Fruit fly (Drosophila melanogaster) Kc167 (cell line): ENCODE data around the gene CG12229.

Experiments used
- Myc ChIP-seq: fragments of >200 bp; optimal IDR thresholded peaks from 2 replicates; lab custom pipeline; 2017; ENCODE audit warnings: missing external identifiers
- Sin3A ChIP-seq: fragments of >200 bp; optimal IDR thresholded peaks from 2 replicates; lab custom pipeline; 2018; ENCODE audit warnings: missing external identifiers
- h ChIP-seq: fragments of >200 bp; optimal IDR thresholded peaks from 3 replicates; lab custom pipeline; 2018; ENCODE audit warnings: missing external identifiers
- insv ChIP-seq: fragments of >200 bp; optimal IDR thresholded peaks from 3 replicates; lab custom pipeline; 2018; ENCODE audit warnings: missing external identifiers
- psq ChIP-seq: fragments of >200 bp; optimal IDR thresholded peaks from 2 replicates; lab custom pipeline; 2017; ENCODE audit warnings: missing external identifiers
- ttk ChIP-seq: sonication (Bioruptor generic); optimal IDR thresholded peaks from 2 replicates; lab custom pipeline; 2017; ENCODE audit warnings: missing external identifiers

Gene CG12229

dm6 chr3L:17436331-17436730 lies at the start of gene CG12229:
Gene CG12229 (minus strand): TSS chr3L:17436431.
- no peak for TF ChIP-seq psq (lab: Kevin White, UChicago)

dm6 chr3L:17485280-17485792 lies 49.1 kb upstream of the CG12229 start:
- no peak for TF ChIP-seq ttk (lab: Kevin White, UChicago)
- TF ChIP-seq insv (lab: Kevin White, UChicago), result no peak
- TF ChIP-seq psq (lab: Kevin White, UChicago), result no peak
- TF ChIP-seq Sin3A (lab: Kevin White, UChicago), result no peak
- TF ChIP-seq h, result no peak
- no peak for TF ChIP-seq Myc (lab: Kevin White, UChicago)

- TF ChIP-seq Myc (lab: Kevin White, UChicago) (no peak), ttk (lab: Kevin White, UChicago) (no peak), Sin3A (lab: Kevin White, UChicago) (no peak), psq (lab: Kevin White, UChicago) (no peak), insv (lab: Kevin White, UChicago) (no peak), h (no peak)
These were observed 42.6 kb upstream of the CG12229 start, which contains the start of the genes CG13733 and qjt for dm6 chr3L:17478826-17479225. Gene CG13733 (minus strand): TSS chr3L:17478926. Gene qjt (plus strand): TSS chr3L:17479096.

dm6 chr3L:17476496-17476895 lies 40.3 kb upstream of the CG12229 start:
- no peak for TF ChIP-seq ttk (lab: Kevin White, UChicago)
- TF ChIP-seq insv (lab: Kevin White, UChicago), result no peak
- no peak for TF ChIP-seq h
- no peak for TF ChIP-seq Sin3A (lab: Kevin White, UChicago)
- no peak for TF ChIP-seq psq (lab: Kevin White, UChicago)
- no peak for TF ChIP-seq Myc (lab: Kevin White, UChicago)

- TF ChIP-seq insv (lab: Kevin White, UChicago) (no peak), ttk (lab: Kevin White, UChicago) (no peak), psq (lab: Kevin White, UChicago) (no peak), Sin3A (lab: Kevin White, UChicago) (no peak), Myc (lab: Kevin White, UChicago) (no peak), h (no peak)
These were observed 39.8 kb upstream of the CG12229 start, which contains the start of gene CG34250 for dm6 chr3L:17475979-17476393. Gene CG34250 (plus strand): TSS chr3L:17476222.

dm6 chr3L:17474711-17475451 lies 38.6 kb upstream of the CG12229 start, which contains the start of the genes UQCR-Q and CG46525:
Gene UQCR-Q (plus strand): TSS chr3L:17474761.
Gene CG46525 (plus strand): TSS chr3L:17475220.
- TF ChIP-seq insv (lab: Kevin White, UChicago) (no peak), ttk (lab: Kevin White, UChicago) (no peak), Sin3A (lab: Kevin White, UChicago) (no peak), h (no peak), Myc (lab: Kevin White, UChicago) (no peak), psq (lab: Kevin White, UChicago) (no peak)

dm6 chr3L:17473889-17474288 lies 37.7 kb upstream of the CG12229 start:
- TF ChIP-seq psq (lab: Kevin White, UChicago) (no peak), Sin3A (lab: Kevin White, UChicago) (no peak), Myc (lab: Kevin White, UChicago) (no peak), insv (lab: Kevin White, UChicago) (no peak), ttk (lab: Kevin White, UChicago) (no peak), h (no peak)

dm6 chr3L:17470110-17470509 lies 33.9 kb upstream of the CG12229 start, which contains the start of gene SecCl:
Gene SecCl (plus strand): TSS chr3L:17470127.
- TF ChIP-seq h (no peak), ttk (lab: Kevin White, UChicago) (no peak), Myc (lab: Kevin White, UChicago) (no peak), insv (lab: Kevin White, UChicago) (no peak), Sin3A (lab: Kevin White, UChicago) (no peak), psq (lab: Kevin White, UChicago) (no peak)

- TF ChIP-seq psq (lab: Kevin White, UChicago) (no peak), Sin3A (lab: Kevin White, UChicago) (no peak), insv (lab: Kevin White, UChicago) (no peak), ttk (lab: Kevin White, UChicago) (no peak), h (no peak), Myc (lab: Kevin White, UChicago) (no peak)
These were observed 29.6 kb upstream of the CG12229 start, which contains the start of gene QIL1 for dm6 chr3L:17465804-17466203. Gene QIL1 (plus strand): TSS chr3L:17465945.

- TF ChIP-seq ttk (lab: Kevin White, UChicago), result no peak
- TF ChIP-seq Myc (lab: Kevin White, UChicago), result no peak
- no peak for TF ChIP-seq insv (lab: Kevin White, UChicago)
- no peak for TF ChIP-seq psq (lab: Kevin White, UChicago)
- no peak for TF ChIP-seq Sin3A (lab: Kevin White, UChicago)
- TF ChIP-seq h, result no peak
These were observed 26.2 kb upstream of the CG12229 start for dm6 chr3L:17462474-17462873.

- TF ChIP-seq h, result no peak
- TF ChIP-seq psq (lab: Kevin White, UChicago), result no peak
- no peak for TF ChIP-seq Myc (lab: Kevin White, UChicago)
- no peak for TF ChIP-seq ttk (lab: Kevin White, UChicago)
- no peak for TF ChIP-seq Sin3A (lab: Kevin White, UChicago)
- TF ChIP-seq insv (lab: Kevin White, UChicago), result no peak
These were observed 25.3 kb upstream of the CG12229 start for dm6 chr3L:17461369-17462012.
